Worm (Caenorhabditis elegans): Measurements from ENCODE around the gene mev-1.

The mev-1 gene

ce11 chrIII:10332560-10332959 lies 1.5 kb upstream of the mev-1 start, which contains the start of gene T07C4.12:
T07C4.12 (minus strand) TSS chrIII:10332660.
- TF ChIP-seq R02D3.7 (tag; optimal IDR thresholded peaks at IDR 0.05) (no peak), T26A8.4 (GFP tag; IDR thresholded peaks at IDR 0.05) (no peak), nhr-10 (tag; optimal IDR thresholded peaks at IDR 0.05) (no peak), duxl-1 (tag; optimal IDR thresholded peaks at IDR 0.05; ENCODE audit: poor library complexity) (no peak), F10B5.3 (tag; optimal IDR thresholded peaks at IDR 0.05) (no peak), ceh-44 (GFP tag; IDR thresholded peaks at IDR 0.05) (no peak), fkh-10 (GFP tag; optimal IDR thresholded peaks at IDR 0.05) (no peak), Y5F2A.4 (GFP tag; optimal IDR thresholded peaks at IDR 0.05) (no peak), dmd-8 (GFP tag; IDR thresholded peaks at IDR 0.05) (no peak), snpc-4 (tag; optimal IDR thresholded peaks at IDR 0.05) (no peak), lin-38 (GFP tag; IDR thresholded peaks at IDR 0.05) (no peak), nhr-111 (GFP tag; optimal IDR thresholded peaks at IDR 0.05) (no peak), arid-1 (GFP tag; conservative IDR thresholded peaks at IDR 0.05) (no peak), nhr-237 (tag; optimal IDR thresholded peaks at IDR 0.05) (no peak), ceh-28 (tag; optimal IDR thresholded peaks at IDR 0.05) (no peak), attf-4 (tag; optimal IDR thresholded peaks at IDR 0.05) (no peak), daf-12 (tag; optimal IDR thresholded peaks at IDR 0.05) (no peak), hmg-1.1 (GFP tag; IDR thresholded peaks at IDR 0.05) (no peak), nhr-42 (GFP tag; IDR thresholded peaks at IDR 0.05) (no peak), pha-4 (GFP tag; IDR thresholded peaks at IDR 0.05) (no peak), pha-4 (tag; optimal IDR thresholded peaks at IDR 0.05) (no peak)

- TF ChIP-seq nhr-48 (tag; optimal IDR thresholded peaks at IDR 0.05), result no peak
- peak; percentile 97 for TF ChIP-seq aha-1 (tag)
These were observed 1.0 kb downstream of the mev-1 start, which contains the start of gene ced-9 for ce11 chrIII:10335086-10335485. ced-9 (plus strand) TSS chrIII:10335172.

- TF ChIP-seq egl-27 (tag; optimal IDR thresholded peaks at IDR 0.05), result no peak
- no peak for TF ChIP-seq nhr-77 (tag; optimal IDR thresholded peaks at IDR 0.05)
- TF ChIP-seq nhr-6 (tag; optimal IDR thresholded peaks at IDR 0.05), result no peak
- no peak for TF ChIP-seq R02D3.7 (tag; optimal IDR thresholded peaks at IDR 0.05)
- TF ChIP-seq nhr-10 (tag; optimal IDR thresholded peaks at IDR 0.05), result no peak
- TF ChIP-seq aha-1 (tag), result peak; percentile 96
- no peak for TF ChIP-seq F37D6.2 (tag; optimal IDR thresholded peaks at IDR 0.05)
- no peak for TF ChIP-seq T26A8.4 (GFP tag; IDR thresholded peaks at IDR 0.05)
- no peak for TF ChIP-seq nhr-25 (tag; optimal IDR thresholded peaks at IDR 0.05; ENCODE audit: borderline replicate concordance, insufficient read depth)
- TF ChIP-seq gei-8 (GFP tag; optimal IDR thresholded peaks at IDR 0.05), result no peak
- peak in 1 of 2 experiments; percentile 54 for TF ChIP-seq unc-62 (GFP tag; optimal IDR thresholded peaks at IDR 0.05 in 1 of 2)
- TF ChIP-seq unc-62 (tag; optimal IDR thresholded peaks at IDR 0.05), result no peak
- no peak for TF ChIP-seq Y48G9A.11 (GFP tag; IDR thresholded peaks at IDR 0.05)
These were observed 2.0 kb downstream of the mev-1 start for ce11 chrIII:10336109-10336508.

ce11 chrIII:10337508-10338166 lies 3.6 kb downstream of the mev-1 start, which contains the start of gene ttr-15:
ttr-15 (plus strand) TSS chrIII:10337847.
- TF ChIP-seq ceh-28 (tag; optimal IDR thresholded peaks at IDR 0.05) (no peak), egl-43 (GFP tag; IDR thresholded peaks at IDR 0.05) (no peak), mxl-3 (GFP tag; optimal IDR thresholded peaks at IDR 0.05) (peak; percentile 24), T26A8.4 (GFP tag; IDR thresholded peaks at IDR 0.05) (no peak), lsy-2 (tag; optimal IDR thresholded peaks at IDR 0.05) (peak in 1 of 2 experiments; percentile 20), ama-1 (optimal IDR thresholded peaks at IDR 0.05) (peak; percentile 96), tra-1 (GFP tag; IDR thresholded peaks at IDR 0.05) (0 out of 2 replicates have a peak, but pooled peaks have one; percentile 28), Y48G9A.11 (GFP tag; IDR thresholded peaks at IDR 0.05) (no peak), mes-2 (tag; optimal IDR thresholded peaks at IDR 0.05; ENCODE audit: poor library complexity, severe bottlenecking) (peak; percentile 19), zfp-3 (GFP tag; conservative IDR thresholded peaks at IDR 0.05) (0 out of 2 replicates have a peak, but pooled peaks have one; percentile 14), ceh-82 (tag; optimal IDR thresholded peaks at IDR 0.05) (no peak), dmd-6 (GFP tag; IDR thresholded peaks at IDR 0.05) (peak; percentile 41), dve-1 (tag; optimal IDR thresholded peaks at IDR 0.05; ENCODE audit: insufficient read depth) (peak; percentile 72), lin-15B (tag; optimal IDR thresholded peaks at IDR 0.05) (no peak), ceh-44 (GFP tag; IDR thresholded peaks at IDR 0.05) (no peak), ZK337.2 (GFP tag; IDR thresholded peaks at IDR 0.05) (no peak), aha-1 (tag) (peak; percentile 87), hlh-30 (tag; optimal IDR thresholded peaks at IDR 0.05; ENCODE audit: insufficient read depth) (peak; percentile 34), nhr-76 (tag; optimal IDR thresholded peaks at IDR 0.05) (peak; percentile 1), nhr-77 (tag; optimal IDR thresholded peaks at IDR 0.05) (no peak)

All from whole organism, L4 larva.